Worm (Caenorhabditis elegans) whole organism, L2 larva: Measurements from ENCODE around the gene K11C4.1.

ENCODE experiments used
- F13H6.1 ChIP-seq: sonication (generic microtip); optimal IDR thresholded peaks from 2 replicates; lab custom pipeline; 2016; ENCODE audit warnings: missing genetic modification characterization, missing compliant biosample characterization
- R02D3.7 ChIP-seq: fragments of 150-350 bp; optimal IDR thresholded peaks from 2 replicates; lab custom pipeline; 2014; ENCODE audit warnings: missing biosample characterization, missing genetic modification characterization
- Y55F3AM.14 ChIP-seq: fragments of 200-800 bp; sonication (Bioruptor generic); optimal IDR thresholded peaks from 2 replicates; lab custom pipeline; 2018; ENCODE audit warnings: mild to moderate bottlenecking, missing genetic modification characterization, missing compliant biosample characterization
- ZK546.5 ChIP-seq: sonication (generic microtip); optimal IDR thresholded peaks from 2 replicates; lab custom pipeline; 2017; ENCODE audit warnings: missing biosample characterization, missing genetic modification characterization
- alr-1 ChIP-seq: fragments of 150-350 bp; optimal IDR thresholded peaks from 2 replicates; lab custom pipeline; 2014; ENCODE audit warnings: missing biosample characterization, missing genetic modification characterization
- aly-2 ChIP-seq: fragments of 150-350 bp; optimal IDR thresholded peaks from 2 replicates; lab custom pipeline; 2014; ENCODE audit warnings: missing biosample characterization, missing genetic modification characterization
- ceh-16 ChIP-seq: fragments of 150-350 bp; optimal IDR thresholded peaks from 2 replicates; lab custom pipeline; 2014; ENCODE audit warnings: missing biosample characterization, missing genetic modification characterization
- crh-2 ChIP-seq: sonication (generic microtip); optimal IDR thresholded peaks from 2 replicates; lab custom pipeline; 2017; ENCODE audit warnings: missing biosample characterization, missing genetic modification characterization
- dmd-4 ChIP-seq: sonication (generic microtip); optimal IDR thresholded peaks from 2 replicates; lab custom pipeline; 2017; ENCODE audit warnings: missing biosample characterization, missing genetic modification characterization
- egl-27 ChIP-seq: sonication (generic microtip); optimal IDR thresholded peaks from 3 replicates; lab custom pipeline; 2017; ENCODE audit warnings: missing biosample characterization, missing genetic modification reagents, missing genetic modification characterization
- elt-1 ChIP-seq: fragments of 150-350 bp; optimal IDR thresholded peaks from 2 replicates; lab custom pipeline; 2014; ENCODE audit warnings: missing biosample characterization, missing genetic modification characterization
- elt-3 ChIP-seq: sonication (generic microtip); optimal IDR thresholded peaks from 2 replicates; lab custom pipeline; 2017; ENCODE audit warnings: missing biosample characterization, missing genetic modification characterization
- fos-1 ChIP-seq: fragments of 150-350 bp; optimal IDR thresholded peaks from 2 replicates; lab custom pipeline; 2014; ENCODE audit warnings: missing biosample characterization, missing genetic modification characterization
- gmeb-1 ChIP-seq: fragments of 150-350 bp; optimal IDR thresholded peaks from 2 replicates; lab custom pipeline; 2014; ENCODE audit warnings: missing biosample characterization, missing genetic modification characterization
- lin-11 ChIP-seq: fragments of 150-350 bp; sonication (generic microtip); optimal IDR thresholded peaks from 2 replicates; lab custom pipeline; 2014; ENCODE audit warnings: missing biosample characterization, missing genetic modification characterization, inconsistent platforms, mixed read lengths
- lin-13 ChIP-seq: fragments of 150-350 bp; optimal IDR thresholded peaks from 2 replicates; lab custom pipeline; 2014; ENCODE audit warnings: missing biosample characterization, missing genetic modification reagents, missing genetic modification characterization
- lin-39 ChIP-seq: fragments of 150-350 bp; optimal IDR thresholded peaks from 2 replicates; lab custom pipeline; 2014; ENCODE audit warnings: missing biosample characterization, missing genetic modification reagents, missing genetic modification characterization
- lsy-2 ChIP-seq, 2 experiments: fragments of 150-350 bp in 1 of 2; sonication (generic microtip) in 1 of 2; optimal IDR thresholded peaks; 2 replicates each; lab custom pipeline; 2014 to 2017; ENCODE audit warnings: missing biosample characterization in 2 of 2, missing genetic modification characterization in 2 of 2
- mbf-1 ChIP-seq: sonication (generic microtip); optimal IDR thresholded peaks from 2 replicates; lab custom pipeline; 2017; ENCODE audit warnings: missing biosample characterization, missing genetic modification characterization
- mdl-1 ChIP-seq, 2 experiments: fragments of 150-350 bp in 1 of 2; sonication (generic microtip) in 1 of 2; optimal IDR thresholded peaks; 2 replicates each; lab custom pipeline; 2017; ENCODE audit warnings: missing biosample characterization in 2 of 2, missing genetic modification characterization in 2 of 2
- nhr-10 ChIP-seq: sonication (generic microtip); optimal IDR thresholded peaks from 2 replicates; lab custom pipeline; 2017; ENCODE audit warnings: missing biosample characterization, missing genetic modification characterization
- nhr-11 ChIP-seq: fragments of 150-350 bp; optimal IDR thresholded peaks from 2 replicates; lab custom pipeline; 2014; ENCODE audit warnings: missing biosample characterization, missing genetic modification characterization
- nhr-12 ChIP-seq: fragments of 150-350 bp; optimal IDR thresholded peaks from 2 replicates; lab custom pipeline; 2014; ENCODE audit warnings: missing biosample characterization, missing genetic modification characterization
- nhr-129 ChIP-seq: fragments of 150-350 bp; optimal IDR thresholded peaks from 2 replicates; lab custom pipeline; 2014; ENCODE audit warnings: missing biosample characterization, missing genetic modification characterization
- nhr-21 ChIP-seq: fragments of 150-350 bp; optimal IDR thresholded peaks from 2 replicates; lab custom pipeline; 2014; ENCODE audit warnings: missing biosample characterization, missing genetic modification characterization
- nhr-237 ChIP-seq: fragments of 150-350 bp; optimal IDR thresholded peaks from 2 replicates; lab custom pipeline; 2014; ENCODE audit warnings: missing biosample characterization, missing genetic modification characterization
- nhr-25 ChIP-seq: fragments of 150-350 bp; sonication (generic microtip); optimal IDR thresholded peaks from 3 replicates; lab custom pipeline; 2014; ENCODE audit warnings: missing biosample characterization, missing genetic modification characterization
- nhr-6 ChIP-seq: fragments of 150-350 bp; optimal IDR thresholded peaks from 2 replicates; lab custom pipeline; 2014; ENCODE audit warnings: missing biosample characterization, missing genetic modification characterization
- nhr-77 ChIP-seq: fragments of 150-350 bp; optimal IDR thresholded peaks from 2 replicates; lab custom pipeline; 2014; ENCODE audit warnings: missing biosample characterization, missing genetic modification characterization
- peb-1 ChIP-seq: fragments of 150-350 bp; optimal IDR thresholded peaks from 2 replicates; lab custom pipeline; 2014; ENCODE audit warnings: missing biosample characterization, missing genetic modification characterization
- sem-4 ChIP-seq: fragments of 150-350 bp; optimal IDR thresholded peaks from 2 replicates; lab custom pipeline; 2014; ENCODE audit warnings: missing biosample characterization, missing genetic modification reagents, missing genetic modification characterization
- skn-1 ChIP-seq: sonication (generic microtip); optimal IDR thresholded peaks from 2 replicates; lab custom pipeline; 2017; ENCODE audit warnings: missing biosample characterization, missing genetic modification characterization
- sma-3 ChIP-seq: sonication (generic microtip); optimal IDR thresholded peaks from 2 replicates; lab custom pipeline; 2016; ENCODE audit warnings: missing genetic modification reagents, missing genetic modification characterization, missing compliant biosample characterization
- snpc-4 ChIP-seq: fragments of 150-350 bp; optimal IDR thresholded peaks from 2 replicates; lab custom pipeline; 2014; ENCODE audit warnings: missing biosample characterization, missing genetic modification characterization
- unc-39 ChIP-seq: fragments of 150-350 bp; optimal IDR thresholded peaks from 2 replicates; lab custom pipeline; 2014; ENCODE audit warnings: missing biosample characterization, missing genetic modification characterization
- unc-55 ChIP-seq: fragments of 150-350 bp; sonication (generic microtip); optimal IDR thresholded peaks from 3 replicates; lab custom pipeline; 2014; ENCODE audit warnings: missing biosample characterization, missing genetic modification reagents, missing genetic modification characterization
- unc-62 ChIP-seq: fragments of 150-350 bp; optimal IDR thresholded peaks from 2 replicates; lab custom pipeline; 2014; ENCODE audit warnings: missing biosample characterization, missing genetic modification reagents, missing genetic modification characterization
- zag-1 ChIP-seq: fragments of 150-350 bp; optimal IDR thresholded peaks from 2 replicates; lab custom pipeline; 2014; ENCODE audit warnings: missing biosample characterization, missing genetic modification characterization
- ztf-1 ChIP-seq: fragments of 200-800 bp; sonication (Bioruptor generic); conservative IDR thresholded peaks from 2 replicates; pipeline ENCODE4 v1.3.6; 2022; ENCODE audit warnings: missing genetic modification characterization, missing compliant biosample characterization
- ztf-11 ChIP-seq: sonication (generic microtip); optimal IDR thresholded peaks from 2 replicates; lab custom pipeline; 2017; ENCODE audit warnings: missing biosample characterization, missing genetic modification characterization
- ztf-4 ChIP-seq: fragments of 150-350 bp; optimal IDR thresholded peaks from 2 replicates; lab custom pipeline; 2014; ENCODE audit warnings: missing biosample characterization, missing genetic modification characterization

K11C4.1 gene

ce11 chrV:6906435-6906834 lies 9.6 kb downstream of the K11C4.1 start:
- TF ChIP-seq elt-3 (tag; lab: Kevin White, UChicago) = no peak
- no peak for TF ChIP-seq nhr-237
- TF ChIP-seq aly-2 (tag; lab: Kevin White, UChicago) = no peak
- TF ChIP-seq sem-4 (tag; lab: Kevin White, UChicago) = no peak
- TF ChIP-seq ZK546.5 (tag; lab: Kevin White, UChicago) = no peak

ce11 chrV:6917280-6917679 lies 20.5 kb downstream of the K11C4.1 start:
- TF ChIP-seq alr-1 (tag; lab: Kevin White, UChicago) = no peak
- no peak for TF ChIP-seq elt-1
- no peak for TF ChIP-seq zag-1 (tag; lab: Kevin White, UChicago)
- TF ChIP-seq snpc-4 (tag; lab: Kevin White, UChicago) = no peak
- no peak for TF ChIP-seq unc-62 (GFP tag; lab: Kevin White, UChicago)
- TF ChIP-seq skn-1 (tag; lab: Kevin White, UChicago) = no peak
- no peak for TF ChIP-seq nhr-21 (tag; lab: Kevin White, UChicago)
- TF ChIP-seq lin-13 (GFP tag; lab: Kevin White, UChicago) = no peak
- TF ChIP-seq unc-55 (GFP tag; lab: Kevin White, UChicago) = no peak
- no peak for TF ChIP-seq Y55F3AM.14 (GFP tag; lab: Kevin White, UChicago)
- TF ChIP-seq ztf-4 = no peak
- no peak for TF ChIP-seq F13H6.1 (tag; lab: Kevin White, UChicago)
- no peak for TF ChIP-seq nhr-6 (tag; lab: Kevin White, UChicago)
- TF ChIP-seq ZK546.5 (tag; lab: Kevin White, UChicago) = no peak
- TF ChIP-seq elt-3 (tag; lab: Kevin White, UChicago) = no peak
- TF ChIP-seq mdl-1 (tag; optimal IDR thresholded peaks at IDR 0.05; lab: Kevin White, UChicago) = no peak
- no peak for TF ChIP-seq R02D3.7 (tag; lab: Kevin White, UChicago)
- no peak for TF ChIP-seq peb-1 (tag; lab: Kevin White, UChicago)
- TF ChIP-seq sem-4 (tag; lab: Kevin White, UChicago) = no peak
- TF ChIP-seq nhr-12 (tag; lab: Kevin White, UChicago) = no peak

ce11 chrV:6919251-6919650 lies 22.5 kb downstream of the K11C4.1 start:
- TF ChIP-seq F13H6.1 (tag; lab: Kevin White, UChicago) (no peak), ztf-1 (no peak), skn-1 (tag; lab: Kevin White, UChicago) (no peak), egl-27 (tag; lab: Kevin White, UChicago) (no peak), nhr-10 (tag; lab: Kevin White, UChicago) (no peak), alr-1 (tag; lab: Kevin White, UChicago) (no peak), lsy-2 (tag; optimal IDR thresholded peaks at IDR 0.05; lab: Kevin White, UChicago) (no peak), sma-3 (GFP tag; lab: Kevin White, UChicago) (no peak), ceh-16 (tag; lab: Kevin White, UChicago) (no peak), nhr-129 (tag; lab: Kevin White, UChicago) (no peak)

ce11 chrV:6926633-6927032 lies 29.8 kb downstream of the K11C4.1 start:
- no peak for TF ChIP-seq nhr-129 (tag; lab: Kevin White, UChicago)
- no peak for TF ChIP-seq nhr-21 (tag; lab: Kevin White, UChicago)
- no peak for TF ChIP-seq ztf-11 (tag; lab: Kevin White, UChicago)
- no peak for TF ChIP-seq crh-2 (tag; lab: Kevin White, UChicago)
- no peak for TF ChIP-seq mbf-1 (tag; lab: Kevin White, UChicago)
- TF ChIP-seq nhr-12 (tag; lab: Kevin White, UChicago) = no peak
- TF ChIP-seq nhr-77 (tag; lab: Kevin White, UChicago) = no peak
- TF ChIP-seq ztf-4 = no peak
- no peak for TF ChIP-seq nhr-25 (tag; lab: Kevin White, UChicago)

ce11 chrV:6928938-6929337 lies 32.1 kb downstream of the K11C4.1 start, which contains the start of gene unc-68:
Gene unc-68 (minus strand): TSS chrV:6929038.
- TF ChIP-seq nhr-11 (tag; lab: Kevin White, UChicago) (no peak), gmeb-1 (no peak), sma-3 (GFP tag; lab: Kevin White, UChicago) (no peak), F13H6.1 (tag; lab: Kevin White, UChicago) (no peak), dmd-4 (tag; lab: Kevin White, UChicago) (no peak), elt-3 (tag; lab: Kevin White, UChicago) (no peak), mdl-1 (tag; optimal IDR thresholded peaks at IDR 0.05; lab: Kevin White, UChicago) (no peak), fos-1 (no peak), lin-11 (tag; lab: Kevin White, UChicago) (no peak), unc-39 (no peak), R02D3.7 (tag; lab: Kevin White, UChicago) (no peak), zag-1 (tag; lab: Kevin White, UChicago) (no peak), lin-39 (tag; lab: Kevin White, UChicago) (no peak), ztf-4 (no peak), lsy-2 (tag; optimal IDR thresholded peaks at IDR 0.05; lab: Kevin White, UChicago) (no peak), skn-1 (tag; lab: Kevin White, UChicago) (no peak)
